Fruit fly (Drosophila melanogaster) whole organism, embryonic: Measurements from ENCODE around the gene CG4645.

Experiments
- ATbp ChIP-seq: fragments of 200-800 bp; sonication (Bioruptor generic); optimal IDR thresholded peaks from 2 replicates; lab custom pipeline; 2017; ENCODE audit warnings: missing biosample characterization, mild to moderate bottlenecking, missing genetic modification characterization, missing genetic modification reagents
- Blimp-1 ChIP-seq: fragments of 200-800 bp; sonication (Bioruptor generic); optimal IDR thresholded peaks from 3 replicates; lab custom pipeline; 2018; ENCODE audit warnings: missing biosample characterization, missing genetic modification characterization, mild to moderate bottlenecking, moderate library complexity, missing genetic modification reagents
- BtbVII ChIP-seq: fragments of 200-800 bp; sonication (Bioruptor generic); optimal IDR thresholded peaks from 3 replicates; lab custom pipeline; 2017; ENCODE audit warnings: missing biosample characterization, mild to moderate bottlenecking, missing genetic modification characterization
- CG12104 ChIP-seq: fragments of 200-800 bp; sonication (Bioruptor generic); optimal IDR thresholded peaks from 3 replicates; lab custom pipeline; 2016; ENCODE audit warnings: missing biosample characterization, missing genetic modification characterization
- CG12299 ChIP-seq: fragments of 200-800 bp; sonication (Bioruptor generic); optimal IDR thresholded peaks from 2 replicates; lab custom pipeline; 2018; ENCODE audit warnings: missing biosample characterization, mild to moderate bottlenecking, missing genetic modification characterization
- CG12391 ChIP-seq: fragments of 200-800 bp; sonication (Bioruptor generic); optimal IDR thresholded peaks from 3 replicates; lab custom pipeline; 2018; ENCODE audit warnings: missing biosample characterization, mild to moderate bottlenecking, missing genetic modification characterization, moderate library complexity
- CG12659 ChIP-seq: fragments of 200-800 bp; sonication (Bioruptor generic); optimal IDR thresholded peaks from 3 replicates; lab custom pipeline; 2017; ENCODE audit warnings: mild to moderate bottlenecking, missing biosample characterization, missing genetic modification reagents, missing genetic modification characterization
- CG13624 ChIP-seq: fragments of 200-800 bp; sonication (Bioruptor generic); optimal IDR thresholded peaks from 2 replicates; lab custom pipeline; 2016; ENCODE audit warnings: missing biosample characterization, missing genetic modification characterization
- CG15269 ChIP-seq: fragments of 200-800 bp; sonication (Bioruptor generic); optimal IDR thresholded peaks from 2 replicates; lab custom pipeline; 2018; ENCODE audit warnings: missing biosample characterization, mild to moderate bottlenecking, missing genetic modification characterization, moderate library complexity
- CG15479 ChIP-seq: fragments of 200-800 bp; sonication (Bioruptor generic); optimal IDR thresholded peaks from 3 replicates; lab custom pipeline; 2019; ENCODE audit warnings: missing biosample characterization, mild to moderate bottlenecking, missing genetic modification characterization, moderate library complexity
- CG15601 ChIP-seq: fragments of 200-800 bp; sonication (Bioruptor generic); optimal IDR thresholded peaks from 3 replicates; lab custom pipeline; 2019; ENCODE audit warnings: missing biosample characterization, mild to moderate bottlenecking, missing genetic modification characterization, moderate library complexity
- CG1792 ChIP-seq: fragments of 200-800 bp; sonication (Bioruptor generic); optimal IDR thresholded peaks from 2 replicates; lab custom pipeline; 2016; ENCODE audit warnings: missing biosample characterization, missing genetic modification characterization
- CG2712 ChIP-seq: fragments of 200-800 bp; optimal IDR thresholded peaks from 3 replicates; lab custom pipeline; 2019; ENCODE audit warnings: missing biosample characterization, mild to moderate bottlenecking, missing genetic modification characterization, moderate library complexity
- CG30431 ChIP-seq: fragments of 200-800 bp; sonication (Bioruptor generic); optimal IDR thresholded peaks from 2 replicates; lab custom pipeline; 2017; ENCODE audit warnings: missing biosample characterization, missing genetic modification characterization
- CG31365 ChIP-seq: fragments of 200-800 bp; sonication (Bioruptor generic); optimal IDR thresholded peaks from 2 replicates; lab custom pipeline; 2018; ENCODE audit warnings: missing biosample characterization, mild to moderate bottlenecking, missing genetic modification characterization
- CG4328 ChIP-seq: fragments of 200-800 bp; sonication (Bioruptor generic); optimal IDR thresholded peaks from 3 replicates; lab custom pipeline; 2017; ENCODE audit warnings: missing biosample characterization, missing genetic modification reagents, missing genetic modification characterization
- CG4404 ChIP-seq: fragments of 200-800 bp; sonication (Bioruptor generic); IDR thresholded peaks from 2 replicates; pipeline ENCODE4 v1.3.6; 2022; ENCODE audit warnings: missing biosample characterization, missing genetic modification characterization
- CG4730 ChIP-seq: fragments of 200-800 bp; sonication (Bioruptor generic); IDR thresholded peaks from 2 replicates; pipeline ENCODE4 v1.3.6; 2022; ENCODE audit warnings: missing biosample characterization, missing genetic modification characterization
- CG7271 ChIP-seq: fragments of 200-800 bp; sonication (Bioruptor generic); optimal IDR thresholded peaks from 2 replicates; lab custom pipeline; 2018; ENCODE audit warnings: missing biosample characterization, mild to moderate bottlenecking, missing genetic modification characterization, moderate library complexity
- CG9727 ChIP-seq: fragments of 200-800 bp; sonication (Bioruptor generic); optimal IDR thresholded peaks from 3 replicates; lab custom pipeline; 2017; ENCODE audit warnings: missing biosample characterization, mild to moderate bottlenecking, missing genetic modification characterization
- Dbx ChIP-seq: fragments of 200-800 bp; sonication (Bioruptor generic); IDR thresholded peaks from 3 replicates; pipeline ENCODE4 v1.3.6; 2022; ENCODE audit warnings: missing biosample characterization, missing genetic modification characterization
- Deaf1 ChIP-seq: fragments of 200-800 bp; optimal IDR thresholded peaks from 3 replicates; lab custom pipeline; 2019; ENCODE audit warnings: missing biosample characterization, mild to moderate bottlenecking, missing genetic modification characterization, moderate library complexity
- E2f1 ChIP-seq: fragments of 200-800 bp; sonication (Bioruptor generic); IDR thresholded peaks from 2 replicates; pipeline ENCODE4 v1.3.6; 2022; ENCODE audit warnings: missing biosample characterization, missing genetic modification characterization
- Elba2 ChIP-seq: fragments of 200-800 bp; sonication (Bioruptor generic); optimal IDR thresholded peaks from 3 replicates; lab custom pipeline; 2016; ENCODE audit warnings: missing biosample characterization, missing genetic modification characterization
- Ets97D ChIP-seq: fragments of 200-800 bp; sonication (Bioruptor generic); optimal IDR thresholded peaks from 3 replicates; lab custom pipeline; 2016; ENCODE audit warnings: missing biosample characterization, missing genetic modification characterization
- Sox100B ChIP-seq: fragments of 200-800 bp; sonication (Bioruptor generic); optimal IDR thresholded peaks from 3 replicates; lab custom pipeline; 2018; ENCODE audit warnings: missing biosample characterization, mild to moderate bottlenecking, missing genetic modification characterization
- YL-1 ChIP-seq: fragments of 200-800 bp; sonication (Bioruptor generic); optimal IDR thresholded peaks from 3 replicates; lab custom pipeline; 2017; ENCODE audit warnings: missing biosample characterization, mild to moderate bottlenecking, missing genetic modification characterization
- ash1 ChIP-seq: fragments of 200-800 bp; sonication (Bioruptor generic); optimal IDR thresholded peaks from 2 replicates; lab custom pipeline; 2018; ENCODE audit warnings: missing biosample characterization, mild to moderate bottlenecking, missing genetic modification characterization
- cg ChIP-seq: fragments of 200-800 bp; sonication (Bioruptor generic); optimal IDR thresholded peaks from 3 replicates; lab custom pipeline; 2019; ENCODE audit warnings: missing biosample characterization, mild to moderate bottlenecking, missing genetic modification characterization, moderate library complexity
- corto ChIP-seq: fragments of 200-800 bp; sonication (Bioruptor generic); optimal IDR thresholded peaks from 2 replicates; lab custom pipeline; 2016; ENCODE audit warnings: missing biosample characterization, mild to moderate bottlenecking, missing genetic modification characterization, moderate library complexity
- dati ChIP-seq: fragments of 200-800 bp; sonication (Bioruptor generic); IDR thresholded peaks from 2 replicates; pipeline ENCODE4 v1.3.6; 2022; ENCODE audit warnings: missing biosample characterization, missing genetic modification characterization
- dmrt11E ChIP-seq: fragments of 200-800 bp; sonication (Bioruptor generic); optimal IDR thresholded peaks from 3 replicates; lab custom pipeline; 2018; ENCODE audit warnings: missing biosample characterization, mild to moderate bottlenecking, missing genetic modification characterization, moderate library complexity
- hkb ChIP-seq, 2 experiments: fragments of 200-800 bp in 1 of 2; fragments of >200 bp in 1 of 2; sonication (Bioruptor generic) in 1 of 2; IDR thresholded peaks in 1 of 2; optimal IDR thresholded peaks in 1 of 2; 2 replicates each; pipeline versions ENCODE4 v1.3.6 to Lab custom; 2017 to 2022; ENCODE audit warnings: missing biosample characterization in 1 of 2, missing genetic modification characterization in 1 of 2
- hth ChIP-seq: fragments of >200 bp; optimal IDR thresholded peaks from 2 replicates; lab custom pipeline; 2017; ENCODE audit warnings: inconsistent platforms
- insv ChIP-seq, 2 experiments: fragments of 200-800 bp; sonication (Bioruptor generic); optimal IDR thresholded peaks; 3 replicates each; lab custom pipeline; 2016 to 2018; ENCODE audit warnings: missing biosample characterization in 2 of 2, missing genetic modification characterization in 2 of 2
- lola ChIP-seq, 3 experiments: fragments of >200 bp in 2 of 3; fragments of 200-800 bp in 1 of 3; sonication (Bioruptor generic) in 1 of 3; optimal IDR thresholded peaks; 2 replicates each; lab custom pipeline; 2017 to 2019; ENCODE audit warnings: missing biosample characterization in 3 of 3, missing genetic modification characterization in 3 of 3, mild to moderate bottlenecking in 1 of 3, moderate library complexity in 1 of 3
- nmo ChIP-seq: fragments of 200-800 bp; sonication (Bioruptor generic); optimal IDR thresholded peaks from 2 replicates; lab custom pipeline; 2018; ENCODE audit warnings: missing biosample characterization, mild to moderate bottlenecking, missing genetic modification characterization, moderate library complexity
- nom ChIP-seq: fragments of 200-800 bp; sonication (Bioruptor generic); optimal IDR thresholded peaks from 2 replicates; lab custom pipeline; 2017; ENCODE audit warnings: missing biosample characterization, missing genetic modification characterization, mild to moderate bottlenecking, moderate library complexity, missing genetic modification reagents
- odd ChIP-seq: fragments of 200-800 bp; sonication (Bioruptor generic); optimal IDR thresholded peaks from 2 replicates; lab custom pipeline; 2017; ENCODE audit warnings: missing biosample characterization, mild to moderate bottlenecking, missing genetic modification characterization
- pan ChIP-seq, 4 experiments: fragments of >200 bp in 3 of 4; fragments of 200-800 bp in 1 of 4; sonication (Bioruptor generic) in 1 of 4; optimal IDR thresholded peaks in 3 of 4; IDR thresholded peaks in 1 of 4; 2 replicates each; pipeline versions ENCODE4 v1.3.6 to Lab custom; 2017 to 2022; ENCODE audit warnings: missing biosample characterization in 2 of 4, missing genetic modification characterization in 2 of 4, mixed read lengths in 1 of 4
- pfk ChIP-seq: fragments of 200-800 bp; sonication (Bioruptor generic); optimal IDR thresholded peaks from 2 replicates; lab custom pipeline; 2018; ENCODE audit warnings: missing biosample characterization, mild to moderate bottlenecking, missing genetic modification characterization, moderate library complexity
- pros ChIP-seq: fragments of 200-800 bp; sonication (Bioruptor generic); optimal IDR thresholded peaks from 3 replicates; lab custom pipeline; 2019; ENCODE audit warnings: missing biosample characterization, mild to moderate bottlenecking, missing genetic modification characterization, moderate library complexity
- psq ChIP-seq: fragments of 200-800 bp; sonication (Bioruptor generic); optimal IDR thresholded peaks from 2 replicates; lab custom pipeline; 2017; ENCODE audit warnings: missing biosample characterization, missing genetic modification characterization
- tll ChIP-seq, 2 experiments: fragments of 200-800 bp in 1 of 2; fragments of >200 bp in 1 of 2; sonication (Bioruptor generic) in 1 of 2; optimal IDR thresholded peaks; 2 replicates each; lab custom pipeline; 2017 to 2019; ENCODE audit warnings: missing biosample characterization in 2 of 2, missing genetic modification characterization in 2 of 2, mild to moderate bottlenecking in 1 of 2, moderate library complexity in 1 of 2
- zen ChIP-seq: fragments of 200-800 bp; sonication (Bioruptor generic); optimal IDR thresholded peaks from 3 replicates; lab custom pipeline; 2018; ENCODE audit warnings: missing biosample characterization, mild to moderate bottlenecking, missing genetic modification characterization, moderate library complexity
- zf30C ChIP-seq: fragments of 200-800 bp; sonication (Bioruptor generic); optimal IDR thresholded peaks from 3 replicates; lab custom pipeline; 2018; ENCODE audit warnings: missing biosample characterization, mild to moderate bottlenecking, missing genetic modification characterization

Gene CG4645

dm6 chrX:12939951-12940350 is 30.2 kb downstream of the CG4645 start (continued):
- TF ChIP-seq lola (GFP tag; optimal IDR thresholded peaks at IDR 0.05; lab: Kevin White, UChicago) (peak in 1 of 3 experiments; percentile 44), CG7271 (tag; lab: Kevin White, UChicago) (no peak), tll (GFP tag; optimal IDR thresholded peaks at IDR 0.05; lab: Kevin White, UChicago) (peak in 1 of 2 experiments; percentile 66), E2f1 (GFP tag; lab: Robert Waterston, UW) (0 out of 2 replicates have a peak, but pooled peaks have one; percentile 9), CG30431 (peak; percentile 4), Blimp-1 (GFP tag; lab: Kevin White, UChicago) (peak; percentile 1), CG2712 (tag; lab: Kevin White, UChicago) (peak; percentile 45), Deaf1 (tag; lab: Kevin White, UChicago) (no peak), dmrt11E (tag; lab: Kevin White, UChicago) (peak; percentile 62), nom (GFP tag; lab: Kevin White, UChicago) (no peak), Elba2 (GFP tag; lab: Kevin White, UChicago) (peak; percentile 8), zf30C (GFP tag; lab: Kevin White, UChicago) (peak; percentile 61), hkb (optimal IDR thresholded peaks at IDR 0.05; lab: Kevin White, UChicago) (no peak), hkb (GFP tag; IDR thresholded peaks at IDR 0.05; lab: Robert Waterston, UW) (no peak)
- TF ChIP-seq, all 482 proteins: peak for 43

dm6 chrX:12940396-12940795 is 30.6 kb downstream of the CG4645 start:
- TF ChIP-seq CG15479 (no peak), insv (GFP tag; optimal IDR thresholded peaks at IDR 0.05; lab: Kevin White, UChicago) (peak; percentile 5 to 91), Dbx (no peak), dati (GFP tag; lab: Robert Waterston, UW) (no peak), Ets97D (no peak), Sox100B (GFP tag; lab: Kevin White, UChicago) (no peak), BtbVII (GFP tag; lab: Kevin White, UChicago) (no peak), pan (optimal IDR thresholded peaks at IDR 0.05; lab: Kevin White, UChicago) (no peak), pan (GFP tag; optimal IDR thresholded peaks at IDR 0.05 in 1 of 2, IDR thresholded peaks at IDR 0.05 in 1 of 2) (no peak), tll (GFP tag; optimal IDR thresholded peaks at IDR 0.05; lab: Kevin White, UChicago) (peak in 1 of 2 experiments; percentile 37), pros (GFP tag; lab: Kevin White, UChicago) (peak; percentile 41), ATbp (no peak), CG4404 (GFP tag; lab: Robert Waterston, UW) (no peak), cg (GFP tag; lab: Kevin White, UChicago) (peak; percentile 45), CG4730 (GFP tag; lab: Robert Waterston, UW) (no peak), CG12104 (no peak), hth (lab: Kevin White, UChicago) (no peak), CG15269 (tag; lab: Kevin White, UChicago) (no peak), CG13624 (GFP tag; lab: Kevin White, UChicago) (no peak), CG12299 (tag; lab: Kevin White, UChicago) (no peak)
- TF ChIP-seq, all 482 proteins: peak for 4

dm6 chrX:12947670-12948069 is 37.9 kb downstream of the CG4645 start:
- no peak for TF ChIP-seq CG15601 (tag; lab: Kevin White, UChicago)
- TF ChIP-seq YL-1 (GFP tag; lab: Kevin White, UChicago) = peak; percentile 11
- TF ChIP-seq zen (tag; lab: Kevin White, UChicago) = no peak
- no peak for TF ChIP-seq psq (GFP tag; lab: Kevin White, UChicago)
- TF ChIP-seq odd (GFP tag; lab: Kevin White, UChicago) = peak; percentile 17
- TF ChIP-seq hkb (optimal IDR thresholded peaks at IDR 0.05; lab: Kevin White, UChicago) = no peak
- TF ChIP-seq hkb (GFP tag; IDR thresholded peaks at IDR 0.05; lab: Robert Waterston, UW) = no peak
- peak; percentile 37 for TF ChIP-seq pfk (GFP tag; lab: Kevin White, UChicago)
- no peak for TF ChIP-seq CG1792 (GFP tag; lab: Kevin White, UChicago)
- TF ChIP-seq CG12391 (tag; lab: Kevin White, UChicago) = no peak
- TF ChIP-seq corto = no peak
- TF ChIP-seq CG31365 (tag; lab: Kevin White, UChicago) = peak; percentile 91
- TF ChIP-seq nmo (GFP tag; lab: Kevin White, UChicago) = peak; percentile 2
- TF ChIP-seq ash1 (GFP tag; lab: Kevin White, UChicago) = no peak
- peak; percentile 45 for TF ChIP-seq CG4328
- TF ChIP-seq CG12659 (GFP tag; lab: Kevin White, UChicago) = no peak
- TF ChIP-seq CG9727 (GFP tag; lab: Kevin White, UChicago) = no peak
